Worm (Caenorhabditis elegans): ENCODE data around the gene scl-9.

ce11 chrIV:13075625-13076252 lies 28.8 kb downstream of the scl-9 start:
- no peak for TF ChIP-seq ama-1 (optimal IDR thresholded peaks at IDR 0.05)
- TF ChIP-seq hmg-4 (GFP tag; optimal IDR thresholded peaks at IDR 0.05) = no peak
- TF ChIP-seq ets-7 (tag; optimal IDR thresholded peaks at IDR 0.05) = no peak
- no peak for TF ChIP-seq flt-1 (GFP tag; IDR thresholded peaks at IDR 0.05)
- no peak for TF ChIP-seq B0310.2 (tag; optimal IDR thresholded peaks at IDR 0.05)
- no peak for TF ChIP-seq hnd-1 (tag; optimal IDR thresholded peaks at IDR 0.05)
- TF ChIP-seq tbx-37 (GFP tag; conservative IDR thresholded peaks at IDR 0.05) = no peak
- no peak for TF ChIP-seq sea-1 (GFP tag; conservative IDR thresholded peaks at IDR 0.05)
- TF ChIP-seq pes-1 (GFP tag; IDR thresholded peaks at IDR 0.05) = no peak
- TF ChIP-seq aly-1 (tag; optimal IDR thresholded peaks at IDR 0.05) = no peak
- TF ChIP-seq ceh-36 (tag; optimal IDR thresholded peaks at IDR 0.05) = no peak
- no peak for TF ChIP-seq F13C5.2 (tag; optimal IDR thresholded peaks at IDR 0.05)
- no peak for TF ChIP-seq ceh-13 (GFP tag; optimal IDR thresholded peaks at IDR 0.05)

Data from whole organism, early embryonic.